Fruit fly (Drosophila melanogaster) whole organism, adult: Measurements from ENCODE around the gene Shmt.
A peak's percentile ranks its signal among the peaks of the same experiment; 100 is the strongest.

ENCODE experiments used
- CG11617 ChIP-seq: fragments of 200-800 bp; sonication (Bioruptor generic); optimal IDR thresholded peaks from 2 replicates; lab custom pipeline; 2017; ENCODE audit warnings: mild to moderate bottlenecking, missing biosample characterization, missing genetic modification reagents, missing genetic modification characterization
- CG33017 ChIP-seq: fragments of 200-800 bp; sonication (Bioruptor generic); optimal IDR thresholded peaks from 2 replicates; lab custom pipeline; 2018; ENCODE audit warnings: missing biosample characterization, mild to moderate bottlenecking, missing genetic modification characterization, moderate library complexity
- CG7101 ChIP-seq: fragments of 200-800 bp; sonication (Bioruptor generic); optimal IDR thresholded peaks from 2 replicates; lab custom pipeline; 2018; ENCODE audit warnings: missing biosample characterization, mild to moderate bottlenecking, missing genetic modification characterization, moderate library complexity
- Clk ChIP-seq: fragments of 200-800 bp; sonication (Bioruptor generic); optimal IDR thresholded peaks from 2 replicates; lab custom pipeline; 2017; ENCODE audit warnings: missing biosample characterization, missing genetic modification characterization
- kay ChIP-seq: fragments of 200-800 bp; sonication (Bioruptor generic); peaks from one replicate; lab custom pipeline; 2016; ENCODE audit warnings: missing biosample characterization, missing genetic modification characterization, borderline replicate concordance
- ovo ChIP-seq: fragments of 200-800 bp; sonication (Bioruptor generic); optimal IDR thresholded peaks from 2 replicates; lab custom pipeline; 2016; ENCODE audit warnings: missing biosample characterization, missing genetic modification characterization
- pad ChIP-seq: fragments of 200-800 bp; sonication (Bioruptor generic); optimal IDR thresholded peaks from 3 replicates; lab custom pipeline; 2017; ENCODE audit warnings: missing biosample characterization, missing genetic modification characterization, mild to moderate bottlenecking, moderate library complexity, missing genetic modification reagents
- toe ChIP-seq: fragments of 200-800 bp; sonication (Bioruptor generic); optimal IDR thresholded peaks from 2 replicates; lab custom pipeline; 2016; ENCODE audit warnings: missing biosample characterization, missing genetic modification characterization

DNA sequence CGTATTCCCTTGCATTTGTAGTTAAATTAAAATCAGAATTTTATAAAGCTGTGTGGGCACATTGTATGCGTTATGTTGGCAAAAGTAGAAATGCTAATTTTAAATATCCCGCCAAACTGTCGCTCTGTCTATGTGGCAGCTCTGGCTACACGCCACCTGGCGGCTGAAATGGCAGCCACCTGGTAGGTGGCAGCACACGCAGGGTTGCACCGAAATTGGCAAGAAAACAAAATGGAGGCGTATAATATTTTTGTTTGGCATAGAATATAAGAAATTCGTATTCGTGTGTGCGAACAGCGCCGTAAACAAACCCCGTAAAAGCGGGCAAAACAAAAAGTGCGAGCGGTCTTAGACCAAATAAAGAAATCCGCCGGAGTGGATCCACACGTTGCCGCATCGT is 8.7 kb downstream of the Shmt start, which contains the start of gene CG12236:
- no peak for TF ChIP-seq CG33017 (tag; lab: Kevin White, UChicago)
- peak; percentile 27 for TF ChIP-seq ovo (GFP tag; lab: Kevin White, UChicago)
- peak; percentile 65 for TF ChIP-seq CG7101
- no peak for TF ChIP-seq kay (GFP tag; lab: Kevin White, UChicago)
- TF ChIP-seq Clk (GFP tag; lab: Kevin White, UChicago) = no peak
- TF ChIP-seq toe (GFP tag; lab: Kevin White, UChicago) = no peak
- TF ChIP-seq pad (GFP tag; lab: Kevin White, UChicago) = peak; percentile 64
- TF ChIP-seq CG11617 (GFP tag; lab: Kevin White, UChicago) = peak; percentile 63
